Worm (Caenorhabditis elegans): Measurements from ENCODE around the gene R151.2.

The R151.2 gene

DNA sequence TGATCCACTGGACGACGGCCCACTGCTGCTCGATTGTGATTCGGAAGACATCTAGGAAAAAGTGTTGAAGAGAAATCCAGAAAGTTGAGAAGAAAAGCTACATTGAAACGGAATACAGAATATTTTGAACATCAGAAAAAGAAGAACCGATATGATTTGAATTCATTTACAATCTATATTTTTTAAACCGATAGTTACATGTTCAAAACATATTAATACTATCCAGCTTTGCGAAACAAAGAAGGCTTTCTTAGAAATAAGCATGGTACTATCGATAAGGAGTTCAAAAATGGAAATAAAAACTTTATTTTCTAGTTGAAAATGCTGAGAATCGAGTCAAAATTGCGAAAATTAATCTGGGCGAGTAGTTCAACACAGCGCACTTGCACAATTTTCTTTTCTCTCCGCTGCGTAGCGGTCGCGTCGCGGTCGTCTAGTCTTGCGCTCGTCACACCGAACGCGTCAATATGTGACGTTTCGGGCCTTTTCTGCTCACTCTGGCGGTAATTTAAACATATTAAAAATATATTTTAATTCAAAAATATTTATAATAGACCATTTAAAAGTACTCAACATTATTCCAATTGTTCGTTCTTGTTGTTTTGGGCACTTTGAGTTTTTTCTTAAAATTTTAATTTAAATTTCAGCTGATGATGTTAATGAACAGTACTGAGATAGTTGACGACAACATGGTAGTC lies 47.6 kb upstream of the R151.2 start, which contains the start of the genes syf-2 and K04G7.1 (continued):
- TF ChIP-seq ceh-79 (tag; optimal IDR thresholded peaks at IDR 0.05) (no peak), ZK185.1 (tag; optimal IDR thresholded peaks at IDR 0.05; ENCODE audit: poor library complexity, severe bottlenecking) (peak; percentile 64), gei-17 (GFP tag; optimal IDR thresholded peaks at IDR 0.05) (peak; percentile 26), F10E7.11 (tag; optimal IDR thresholded peaks at IDR 0.05) (no peak), zfh-2 (GFP tag; conservative IDR thresholded peaks at IDR 0.05) (peak; percentile 77), mes-4 (tag; optimal IDR thresholded peaks at IDR 0.05) (no peak), attf-3 (GFP tag; conservative IDR thresholded peaks at IDR 0.05) (peak; percentile 79), attf-6 (GFP tag; IDR thresholded peaks at IDR 0.05) (no peak), lin-40 (tag; optimal IDR thresholded peaks at IDR 0.05) (peak; percentile 79), rcor-1 (GFP tag; IDR thresholded peaks at IDR 0.05) (peak; percentile 88), pbrm-1 (GFP tag; IDR thresholded peaks at IDR 0.05) (peak; percentile 89), F33H1.4 (GFP tag; IDR thresholded peaks at IDR 0.05) (peak; percentile 80), ceh-40 (GFP tag; IDR thresholded peaks at IDR 0.05) (no peak), nhr-120 (GFP tag; IDR thresholded peaks at IDR 0.05) (no peak), tbp1 (GFP tag; optimal IDR thresholded peaks at IDR 0.05) (peak; percentile 71), F23B12.7 (tag; optimal IDR thresholded peaks at IDR 0.05; ENCODE audit: insufficient read depth) (peak; percentile 80), hmg-20 (GFP tag; IDR thresholded peaks at IDR 0.05) (no peak), repo-1 (tag; optimal IDR thresholded peaks at IDR 0.05) (peak; percentile 1), ztf-28 (GFP tag; IDR thresholded peaks at IDR 0.05) (no peak), T26A5.8 (tag; optimal IDR thresholded peaks at IDR 0.05) (no peak), ceh-27 (GFP tag; optimal IDR thresholded peaks at IDR 0.05) (peak; percentile 69), F57C9.4 (tag; optimal IDR thresholded peaks at IDR 0.05) (no peak), nfya-2 (GFP tag; IDR thresholded peaks at IDR 0.05) (no peak), madf-8 (GFP tag; conservative IDR thresholded peaks at IDR 0.05) (peak; percentile 31; the same call in 1 of the 2 replicates), fkh-3 (tag; optimal IDR thresholded peaks at IDR 0.05) (no peak), ztf-6 (GFP tag; IDR thresholded peaks at IDR 0.05) (no peak), Y53F4B.3 (GFP tag; IDR thresholded peaks at IDR 0.05) (no peak), atf-7 (tag; optimal IDR thresholded peaks at IDR 0.05) (peak; percentile 35), Y95B8A.8 (GFP tag; IDR thresholded peaks at IDR 0.05) (peak; percentile 84; the same call in 1 of the 2 replicates), madf-6 (GFP tag; IDR thresholded peaks at IDR 0.05) (peak; percentile 78), lag-1 (GFP tag; IDR thresholded peaks at IDR 0.05) (no peak), lsy-27 (tag; optimal IDR thresholded peaks at IDR 0.05; ENCODE audit: borderline replicate concordance, insufficient read depth) (no peak)

ce11 chrIII:7165276-7165675 lies 44.5 kb upstream of the R151.2 start:
- TF ChIP-seq dpff-1 (tag; optimal IDR thresholded peaks at IDR 0.05) (no peak), B0035.1 (tag; optimal IDR thresholded peaks at IDR 0.05) (no peak), F39B2.1 (GFP tag; IDR thresholded peaks at IDR 0.05) (no peak), lsl-1 (GFP tag; optimal IDR thresholded peaks at IDR 0.05) (peak; percentile 80), F57C9.4 (tag; optimal IDR thresholded peaks at IDR 0.05) (no peak), nfya-2 (GFP tag; IDR thresholded peaks at IDR 0.05) (no peak), T07F8.4 (tag; optimal IDR thresholded peaks at IDR 0.05) (no peak), lir-1 (GFP tag; conservative IDR thresholded peaks at IDR 0.05) (no peak), F33H1.4 (GFP tag; IDR thresholded peaks at IDR 0.05) (peak; percentile 36; the same call in 1 of the 2 replicates), ccch-3 (GFP tag; optimal IDR thresholded peaks at IDR 0.05) (no peak), athp-1 (tag; optimal IDR thresholded peaks at IDR 0.05) (no peak), efl-1 (GFP tag; optimal IDR thresholded peaks at IDR 0.05) (peak; percentile 70), repo-1 (tag; optimal IDR thresholded peaks at IDR 0.05) (no peak), snpc-1.3 (tag; optimal IDR thresholded peaks at IDR 0.05; ENCODE audit: insufficient read depth) (no peak), hmg-1.2 (GFP tag; IDR thresholded peaks at IDR 0.05) (peak; percentile 10; the same call in 1 of the 2 replicates), pbrm-1 (GFP tag; IDR thresholded peaks at IDR 0.05) (no peak), snpc-3.4 (tag; optimal IDR thresholded peaks at IDR 0.05) (peak; percentile 44), ceh-91 (GFP tag; IDR thresholded peaks at IDR 0.05) (peak; percentile 34; the same call in 1 of the 2 replicates), bed-2 (GFP tag; IDR thresholded peaks at IDR 0.05) (no peak), B0336.3 (GFP tag; IDR thresholded peaks at IDR 0.05) (no peak), lsy-27 (tag; optimal IDR thresholded peaks at IDR 0.05; ENCODE audit: borderline replicate concordance, insufficient read depth) (no peak)

Measured in whole organism, young adult.